Fruit fly (Drosophila melanogaster): Measurements from ENCODE around the gene promL.

DNA sequence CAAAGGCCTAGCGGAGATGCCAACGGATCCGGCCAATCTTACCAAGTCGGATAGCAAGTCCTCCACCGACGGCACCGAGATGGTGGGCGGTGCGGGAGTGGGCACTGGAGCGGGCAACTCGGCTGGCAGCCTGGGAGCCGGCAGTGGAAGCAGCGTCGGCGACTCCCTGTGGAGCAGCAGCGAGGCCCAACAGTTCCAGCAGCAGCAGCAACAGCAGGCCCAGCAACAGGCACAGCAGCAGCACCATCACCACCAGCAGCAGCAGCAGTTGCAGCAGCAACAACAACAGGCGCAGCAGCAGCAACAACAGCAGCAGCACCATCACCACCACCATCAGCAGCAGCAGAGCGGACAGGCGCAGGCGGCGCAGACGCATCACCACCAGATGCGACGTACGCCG, 22.9 kb upstream of the promL start:
- TF ChIP-seq Blimp-1 (GFP tag; optimal IDR thresholded peaks at IDR 0.05), result no peak
- TF ChIP-seq CG16779 (tag; optimal IDR thresholded peaks at IDR 0.05), result no peak
- TF ChIP-seq Lpt (GFP tag; optimal IDR thresholded peaks at IDR 0.05), result no peak
- TF ChIP-seq CG11762 (GFP tag; optimal IDR thresholded peaks at IDR 0.05; ENCODE audit: insufficient read depth), result no peak
- TF ChIP-seq CG3919 (GFP tag; optimal IDR thresholded peaks at IDR 0.05), result no peak
- TF ChIP-seq fd85E (GFP tag; optimal IDR thresholded peaks at IDR 0.05), result no peak
- no peak for TF ChIP-seq CG6854 (GFP tag; optimal IDR thresholded peaks at IDR 0.05)
